Worm (Caenorhabditis elegans) whole organism, L2 larva: ENCODE measurements around the gene C09F12.2.

Experiments
- C34F6.9 ChIP-seq: fragments of 150-350 bp; optimal IDR thresholded peaks from 2 replicates; lab custom pipeline; 2014; ENCODE audit warnings: missing biosample characterization, missing genetic modification characterization
- F13H6.1 ChIP-seq: sonication (generic microtip); optimal IDR thresholded peaks from 2 replicates; lab custom pipeline; 2016; ENCODE audit warnings: missing genetic modification characterization, missing compliant biosample characterization
- R02D3.7 ChIP-seq: fragments of 150-350 bp; optimal IDR thresholded peaks from 2 replicates; lab custom pipeline; 2014; ENCODE audit warnings: missing biosample characterization, missing genetic modification characterization
- Y55F3AM.14 ChIP-seq: fragments of 200-800 bp; sonication (Bioruptor generic); optimal IDR thresholded peaks from 2 replicates; lab custom pipeline; 2018; ENCODE audit warnings: mild to moderate bottlenecking, missing genetic modification characterization, missing compliant biosample characterization
- alr-1 ChIP-seq: fragments of 150-350 bp; optimal IDR thresholded peaks from 2 replicates; lab custom pipeline; 2014; ENCODE audit warnings: missing biosample characterization, missing genetic modification characterization
- blmp-1 ChIP-seq: sonication (generic microtip); optimal IDR thresholded peaks from 2 replicates; lab custom pipeline; 2017; ENCODE audit warnings: missing genetic modification characterization, mild to moderate bottlenecking, missing compliant biosample characterization, antibody characterized with exemption, moderate library complexity; ENCODE audit not compliant: insufficient read depth
- ceh-16 ChIP-seq: fragments of 150-350 bp; optimal IDR thresholded peaks from 2 replicates; lab custom pipeline; 2014; ENCODE audit warnings: missing biosample characterization, missing genetic modification characterization
- ceh-82 ChIP-seq: fragments of 150-350 bp; optimal IDR thresholded peaks from 2 replicates; lab custom pipeline; 2014; ENCODE audit warnings: missing biosample characterization, missing genetic modification characterization
- crh-2 ChIP-seq: sonication (generic microtip); optimal IDR thresholded peaks from 2 replicates; lab custom pipeline; 2017; ENCODE audit warnings: missing biosample characterization, missing genetic modification characterization
- egl-27 ChIP-seq: sonication (generic microtip); optimal IDR thresholded peaks from 3 replicates; lab custom pipeline; 2017; ENCODE audit warnings: missing biosample characterization, missing genetic modification reagents, missing genetic modification characterization
- elt-1 ChIP-seq: fragments of 150-350 bp; optimal IDR thresholded peaks from 2 replicates; lab custom pipeline; 2014; ENCODE audit warnings: missing biosample characterization, missing genetic modification characterization
- fos-1 ChIP-seq: fragments of 150-350 bp; optimal IDR thresholded peaks from 2 replicates; lab custom pipeline; 2014; ENCODE audit warnings: missing biosample characterization, missing genetic modification characterization
- lin-13 ChIP-seq: fragments of 150-350 bp; optimal IDR thresholded peaks from 2 replicates; lab custom pipeline; 2014; ENCODE audit warnings: missing biosample characterization, missing genetic modification reagents, missing genetic modification characterization
- lin-39 ChIP-seq: fragments of 150-350 bp; optimal IDR thresholded peaks from 2 replicates; lab custom pipeline; 2014; ENCODE audit warnings: missing biosample characterization, missing genetic modification reagents, missing genetic modification characterization
- lsy-2 ChIP-seq, 2 experiments: fragments of 150-350 bp in 1 of 2; sonication (generic microtip) in 1 of 2; optimal IDR thresholded peaks; 2 replicates each; lab custom pipeline; 2014 to 2017; ENCODE audit warnings: missing biosample characterization in 2 of 2, missing genetic modification characterization in 2 of 2
- mab-5 ChIP-seq: fragments of 150-350 bp; optimal IDR thresholded peaks from 2 replicates; lab custom pipeline; 2014; ENCODE audit warnings: missing biosample characterization, missing genetic modification characterization
- mbf-1 ChIP-seq: sonication (generic microtip); optimal IDR thresholded peaks from 2 replicates; lab custom pipeline; 2017; ENCODE audit warnings: missing biosample characterization, missing genetic modification characterization
- mdl-1 ChIP-seq, 2 experiments: fragments of 150-350 bp in 1 of 2; sonication (generic microtip) in 1 of 2; optimal IDR thresholded peaks; 2 replicates each; lab custom pipeline; 2017; ENCODE audit warnings: missing biosample characterization in 2 of 2, missing genetic modification characterization in 2 of 2
- nhr-10 ChIP-seq: sonication (generic microtip); optimal IDR thresholded peaks from 2 replicates; lab custom pipeline; 2017; ENCODE audit warnings: missing biosample characterization, missing genetic modification characterization
- nhr-11 ChIP-seq: fragments of 150-350 bp; optimal IDR thresholded peaks from 2 replicates; lab custom pipeline; 2014; ENCODE audit warnings: missing biosample characterization, missing genetic modification characterization
- nhr-12 ChIP-seq: fragments of 150-350 bp; optimal IDR thresholded peaks from 2 replicates; lab custom pipeline; 2014; ENCODE audit warnings: missing biosample characterization, missing genetic modification characterization
- nhr-129 ChIP-seq: fragments of 150-350 bp; optimal IDR thresholded peaks from 2 replicates; lab custom pipeline; 2014; ENCODE audit warnings: missing biosample characterization, missing genetic modification characterization
- nhr-21 ChIP-seq: fragments of 150-350 bp; optimal IDR thresholded peaks from 2 replicates; lab custom pipeline; 2014; ENCODE audit warnings: missing biosample characterization, missing genetic modification characterization
- nhr-237 ChIP-seq: fragments of 150-350 bp; optimal IDR thresholded peaks from 2 replicates; lab custom pipeline; 2014; ENCODE audit warnings: missing biosample characterization, missing genetic modification characterization
- nhr-25 ChIP-seq: fragments of 150-350 bp; sonication (generic microtip); optimal IDR thresholded peaks from 3 replicates; lab custom pipeline; 2014; ENCODE audit warnings: missing biosample characterization, missing genetic modification characterization
- nhr-6 ChIP-seq: fragments of 150-350 bp; optimal IDR thresholded peaks from 2 replicates; lab custom pipeline; 2014; ENCODE audit warnings: missing biosample characterization, missing genetic modification characterization
- nhr-77 ChIP-seq: fragments of 150-350 bp; optimal IDR thresholded peaks from 2 replicates; lab custom pipeline; 2014; ENCODE audit warnings: missing biosample characterization, missing genetic modification characterization
- peb-1 ChIP-seq: fragments of 150-350 bp; optimal IDR thresholded peaks from 2 replicates; lab custom pipeline; 2014; ENCODE audit warnings: missing biosample characterization, missing genetic modification characterization
- sem-4 ChIP-seq: fragments of 150-350 bp; optimal IDR thresholded peaks from 2 replicates; lab custom pipeline; 2014; ENCODE audit warnings: missing biosample characterization, missing genetic modification reagents, missing genetic modification characterization
- sma-9 ChIP-seq, 2 experiments: fragments of 150-350 bp in 1 of 2; sonication (generic microtip) in 1 of 2; optimal IDR thresholded peaks; 2 replicates each; lab custom pipeline; 2014 to 2016; ENCODE audit warnings: missing genetic modification characterization in 2 of 2, mild to moderate bottlenecking in 1 of 2, missing biosample characterization in 1 of 2, missing compliant biosample characterization in 1 of 2, missing genetic modification reagents in 1 of 2, moderate library complexity in 1 of 2
- snpc-4 ChIP-seq: fragments of 150-350 bp; optimal IDR thresholded peaks from 2 replicates; lab custom pipeline; 2014; ENCODE audit warnings: missing biosample characterization, missing genetic modification characterization
- unc-62 ChIP-seq: fragments of 150-350 bp; optimal IDR thresholded peaks from 2 replicates; lab custom pipeline; 2014; ENCODE audit warnings: missing biosample characterization, missing genetic modification reagents, missing genetic modification characterization
- zag-1 ChIP-seq: fragments of 150-350 bp; optimal IDR thresholded peaks from 2 replicates; lab custom pipeline; 2014; ENCODE audit warnings: missing biosample characterization, missing genetic modification characterization
- ztf-4 ChIP-seq: fragments of 150-350 bp; optimal IDR thresholded peaks from 2 replicates; lab custom pipeline; 2014; ENCODE audit warnings: missing biosample characterization, missing genetic modification characterization

C09F12.2 gene

ce11 chrX:11078150-11078549, 24.4 kb downstream of the C09F12.2 start, which contains the start of gene W04G3.10:
W04G3.10 (minus strand) TSS chrX:11078250.
- no peak for TF ChIP-seq lin-13
- no peak for TF ChIP-seq nhr-12 (tag; lab: Kevin White, UChicago)
- TF ChIP-seq, all 48 proteins: peak for 0

ce11 chrX:11079667-11080066, 26.0 kb downstream of the C09F12.2 start, which contains the start of gene W04G3.13:
W04G3.13 (minus strand) TSS chrX:11079767.
- TF ChIP-seq peb-1 (tag; lab: Kevin White, UChicago): no peak
- no peak for TF ChIP-seq zag-1 (tag; lab: Kevin White, UChicago)
- no peak for TF ChIP-seq R02D3.7 (tag; lab: Kevin White, UChicago)
- no peak for TF ChIP-seq lin-39
- no peak for TF ChIP-seq nhr-21 (tag; lab: Kevin White, UChicago)
- no peak for TF ChIP-seq egl-27 (tag; lab: Kevin White, UChicago)
- no peak for TF ChIP-seq Y55F3AM.14 (GFP tag; lab: Kevin White, UChicago)
- no peak for TF ChIP-seq mab-5 (tag; lab: Kevin White, UChicago)

- TF ChIP-seq R02D3.7 (tag; lab: Kevin White, UChicago) (no peak), nhr-6 (tag; lab: Kevin White, UChicago) (no peak), mdl-1 (tag; optimal IDR thresholded peaks at IDR 0.05; lab: Kevin White, UChicago) (no peak), blmp-1 (tag; lab: Kevin White, UChicago) (no peak), nhr-129 (peak; percentile 43), crh-2 (tag; lab: Kevin White, UChicago) (peak; percentile 44), unc-62 (GFP tag; lab: Kevin White, UChicago) (no peak), C34F6.9 (tag; lab: Kevin White, UChicago) (peak; percentile 15), ztf-4 (tag; lab: Kevin White, UChicago) (no peak)
Measured at ce11 chrX:11080170-11080728, 26.5 kb downstream of the C09F12.2 start, which contains the start of gene sulp-7. sulp-7 (plus strand) TSS chrX:11080678.

- no peak for TF ChIP-seq fos-1 (tag; lab: Kevin White, UChicago)
- TF ChIP-seq blmp-1 (tag; lab: Kevin White, UChicago): no peak
- no peak for TF ChIP-seq mab-5 (tag; lab: Kevin White, UChicago)
- TF ChIP-seq nhr-21 (tag; lab: Kevin White, UChicago): no peak
- TF ChIP-seq alr-1 (tag; lab: Kevin White, UChicago): no peak
- no peak for TF ChIP-seq nhr-6 (tag; lab: Kevin White, UChicago)
- TF ChIP-seq lsy-2 (tag; optimal IDR thresholded peaks at IDR 0.05; lab: Kevin White, UChicago): no peak
- TF ChIP-seq nhr-237 (tag; lab: Kevin White, UChicago): no peak
- TF ChIP-seq nhr-11 (tag; lab: Kevin White, UChicago): no peak
- no peak for TF ChIP-seq nhr-12 (tag; lab: Kevin White, UChicago)
- no peak for TF ChIP-seq mdl-1 (tag; optimal IDR thresholded peaks at IDR 0.05; lab: Kevin White, UChicago)
- no peak for TF ChIP-seq nhr-129
- TF ChIP-seq mbf-1 (tag; lab: Kevin White, UChicago): no peak
- TF ChIP-seq ceh-82 (tag; lab: Kevin White, UChicago): no peak
- TF ChIP-seq elt-1 (tag; lab: Kevin White, UChicago): no peak
Measured at ce11 chrX:11085162-11085561, 31.4 kb downstream of the C09F12.2 start, which contains the start of gene W04G3.7. W04G3.7 (minus strand) TSS chrX:11085262.

ce11 chrX:11088952-11089351, 35.2 kb downstream of the C09F12.2 start, which contains the start of gene W04G3.11:
W04G3.11 (plus strand) TSS chrX:11089195.
- no peak for TF ChIP-seq C34F6.9 (tag; lab: Kevin White, UChicago)
- TF ChIP-seq nhr-10 (tag; lab: Kevin White, UChicago): no peak
- no peak for TF ChIP-seq fos-1 (tag; lab: Kevin White, UChicago)
- no peak for TF ChIP-seq nhr-77
- no peak for TF ChIP-seq snpc-4 (tag; lab: Kevin White, UChicago)
- TF ChIP-seq R02D3.7 (tag; lab: Kevin White, UChicago): no peak
- no peak for TF ChIP-seq sem-4 (tag; lab: Kevin White, UChicago)
- no peak for TF ChIP-seq nhr-11 (tag; lab: Kevin White, UChicago)
- TF ChIP-seq crh-2 (tag; lab: Kevin White, UChicago): no peak
- no peak for TF ChIP-seq nhr-25 (tag; lab: Kevin White, UChicago)
- TF ChIP-seq F13H6.1: no peak
- no peak for TF ChIP-seq ceh-82 (tag; lab: Kevin White, UChicago)
- no peak for TF ChIP-seq sma-9 (GFP tag; optimal IDR thresholded peaks at IDR 0.05; lab: Kevin White, UChicago)
- TF ChIP-seq sma-9 (tag; optimal IDR thresholded peaks at IDR 0.05; lab: Kevin White, UChicago): no peak
- no peak for TF ChIP-seq ceh-16 (tag; lab: Kevin White, UChicago)
- TF ChIP-seq nhr-237 (tag; lab: Kevin White, UChicago): no peak
- no peak for TF ChIP-seq elt-1 (tag; lab: Kevin White, UChicago)
- TF ChIP-seq mdl-1 (tag; optimal IDR thresholded peaks at IDR 0.05; lab: Kevin White, UChicago): no peak
- TF ChIP-seq unc-62 (GFP tag; lab: Kevin White, UChicago): no peak
